Fruit fly (Drosophila melanogaster): ENCODE data around the gene bbx.
A peak's percentile ranks its signal among the peaks of the same experiment; 100 is the strongest.

bbx gene

DNA sequence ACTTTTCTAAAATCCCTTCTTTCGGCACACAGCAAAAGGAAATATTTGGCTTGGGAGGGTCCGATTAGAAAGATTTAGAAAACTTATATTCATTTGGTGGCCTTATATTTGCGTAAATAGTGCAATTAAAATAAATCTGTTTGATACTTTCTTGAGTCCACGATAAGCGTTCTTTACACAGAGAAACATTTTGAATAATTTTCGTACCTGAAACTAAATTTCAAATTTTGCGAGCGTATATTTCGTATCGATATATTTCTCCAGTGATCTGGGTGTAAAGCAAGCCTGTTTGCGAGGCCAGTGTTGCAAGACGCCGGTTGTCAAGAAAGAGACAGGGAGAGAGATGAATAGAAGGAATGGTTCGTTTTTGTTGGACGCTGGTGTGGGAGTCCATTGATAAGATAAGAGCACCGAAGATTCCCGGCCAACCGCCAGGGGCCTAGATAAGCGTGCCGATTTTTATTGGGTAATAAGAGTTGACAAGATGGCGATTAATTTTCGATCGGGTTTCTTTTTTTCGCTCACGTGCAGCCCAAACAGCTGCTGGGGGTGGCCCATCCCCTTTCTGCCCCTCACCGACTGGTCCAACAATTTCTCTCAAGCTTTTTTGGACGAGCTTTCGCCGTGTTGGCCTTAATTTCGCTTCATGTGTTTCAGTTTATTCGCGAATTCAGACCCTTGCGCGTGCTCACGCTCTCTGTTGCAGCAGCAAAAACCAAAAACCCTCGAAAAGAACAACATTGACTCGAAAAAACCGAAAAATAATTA lies 11.0 kb downstream of the bbx start, which contains the start of gene slgA (continued):
- 0 out of 2 replicates have a peak, but pooled peaks have one; percentile 21 for TF ChIP-seq HLH3B (GFP tag; IDR thresholded peaks at IDR 0.05)
- TF ChIP-seq nmo (GFP tag; optimal IDR thresholded peaks at IDR 0.05): peak; percentile 43
- TF ChIP-seq prd (optimal IDR thresholded peaks at IDR 0.05): no peak
- no peak for TF ChIP-seq prd (GFP tag; IDR thresholded peaks at IDR 0.05)
- no peak for TF ChIP-seq CG6689 (GFP tag; IDR thresholded peaks at IDR 0.05)
- TF ChIP-seq Hmr (GFP tag; optimal IDR thresholded peaks at IDR 0.05): peak; percentile 46
- TF ChIP-seq GATAe (GFP tag; conservative IDR thresholded peaks at IDR 0.05): peak; percentile 95
- TF ChIP-seq Bgb (GFP tag; IDR thresholded peaks at IDR 0.05; ENCODE audit: partially characterized antibody): peak; percentile 70
- peak; percentile 71 for TF ChIP-seq amos (GFP tag; IDR thresholded peaks at IDR 0.05; ENCODE audit: partially characterized antibody)
- TF ChIP-seq ftz-f1 (GFP tag; optimal IDR thresholded peaks at IDR 0.05): no peak
- peak; percentile 52; the same call in 1 of the 3 replicates for TF ChIP-seq HLH4C (GFP tag; IDR thresholded peaks at IDR 0.05; ENCODE audit: partially characterized antibody)
- TF ChIP-seq Ada2b (GFP tag; IDR thresholded peaks at IDR 0.05): no peak
- TF ChIP-seq Camta (GFP tag; optimal IDR thresholded peaks at IDR 0.05): peak; percentile 24
- no peak for TF ChIP-seq sqz (GFP tag; optimal IDR thresholded peaks at IDR 0.05)
- TF ChIP-seq danr (GFP tag; IDR thresholded peaks at IDR 0.05): no peak
- TF ChIP-seq CG32532 (GFP tag; IDR thresholded peaks at IDR 0.05): peak; percentile 22; the same call in 1 of the 2 replicates
- peak; percentile 64 for TF ChIP-seq HLH54F (GFP tag; optimal IDR thresholded peaks at IDR 0.05)
- TF ChIP-seq CG4820 (GFP tag; optimal IDR thresholded peaks at IDR 0.05): peak; percentile 24
- no peak for TF ChIP-seq sim (GFP tag; IDR thresholded peaks at IDR 0.05)
- TF ChIP-seq CG10565 (GFP tag; optimal IDR thresholded peaks at IDR 0.05): no peak
- TF ChIP-seq CG7786 (GFP tag; optimal IDR thresholded peaks at IDR 0.05): peak; percentile 67
- no peak for TF ChIP-seq nerfin-1 (tag; optimal IDR thresholded peaks at IDR 0.05)
- TF ChIP-seq gro (GFP tag; optimal IDR thresholded peaks at IDR 0.05): peak; percentile 18
- TF ChIP-seq CG1529 (GFP tag; optimal IDR thresholded peaks at IDR 0.05): no peak
- TF ChIP-seq CG1233 (GFP tag; optimal IDR thresholded peaks at IDR 0.05): no peak
- peak; percentile 40 for TF ChIP-seq CG9727 (GFP tag; optimal IDR thresholded peaks at IDR 0.05)
- TF ChIP-seq CG2889 (GFP tag; IDR thresholded peaks at IDR 0.05): no peak
- no peak for TF ChIP-seq CG8388 (GFP tag; optimal IDR thresholded peaks at IDR 0.05)
- peak; percentile 80 for TF ChIP-seq Dp (GFP tag; optimal IDR thresholded peaks at IDR 0.05)
- peak; percentile 77 for TF ChIP-seq CG1832 (GFP tag; optimal IDR thresholded peaks at IDR 0.05)
- no peak for TF ChIP-seq scrt (GFP tag; optimal IDR thresholded peaks at IDR 0.05)
- peak; percentile 37 for TF ChIP-seq Sin3A (optimal IDR thresholded peaks at IDR 0.05)
- no peak; the same call in 2 of the 3 replicates for TF ChIP-seq otp (GFP tag; IDR thresholded peaks at IDR 0.05)
- no peak for TF ChIP-seq fd64A (GFP tag; optimal IDR thresholded peaks at IDR 0.05)
- TF ChIP-seq PHDP (tag; optimal IDR thresholded peaks at IDR 0.05): no peak
- TF ChIP-seq CG16779 (GFP tag; IDR thresholded peaks at IDR 0.05): no peak
- TF ChIP-seq CG9797 (GFP tag; optimal IDR thresholded peaks at IDR 0.05): no peak
- peak; percentile 43 for TF ChIP-seq CG9609 (GFP tag; optimal IDR thresholded peaks at IDR 0.05)
- peak; percentile 30 for TF ChIP-seq her (GFP tag; optimal IDR thresholded peaks at IDR 0.05)
- TF ChIP-seq CG7839 (tag; optimal IDR thresholded peaks at IDR 0.05): no peak
- peak; percentile 2 for TF ChIP-seq Max (GFP tag; optimal IDR thresholded peaks at IDR 0.05)
- TF ChIP-seq Nf-YB (GFP tag; optimal IDR thresholded peaks at IDR 0.05): peak; percentile 96
- no peak for TF ChIP-seq luna (GFP tag; optimal IDR thresholded peaks at IDR 0.05)
- TF ChIP-seq CG13123 (GFP tag; optimal IDR thresholded peaks at IDR 0.05): no peak
- no peak for TF ChIP-seq Dip2 (GFP tag; IDR thresholded peaks at IDR 0.05)
- peak; percentile 14 for TF ChIP-seq az2 (GFP tag; optimal IDR thresholded peaks at IDR 0.05)
- TF ChIP-seq lab (GFP tag; optimal IDR thresholded peaks at IDR 0.05): peak; percentile 49
- no peak for TF ChIP-seq Atf-2 (GFP tag; optimal IDR thresholded peaks at IDR 0.05)
- peak; percentile 19 for TF ChIP-seq Sox100B (GFP tag; optimal IDR thresholded peaks at IDR 0.05)
- TF ChIP-seq cas (GFP tag; IDR thresholded peaks at IDR 0.05): no peak

Data from whole organism, embryonic.